Worm (Caenorhabditis elegans) whole organism, L2 larva: ENCODE data around the gene dmsr-12.

ENCODE experiments used
- F13H6.1 ChIP-seq: sonication (generic microtip); optimal IDR thresholded peaks from 2 replicates; lab custom pipeline; 2016; ENCODE audit warnings: missing genetic modification characterization, missing compliant biosample characterization
- lin-13 ChIP-seq: fragments of 150-350 bp; optimal IDR thresholded peaks from 2 replicates; lab custom pipeline; 2014; ENCODE audit warnings: missing biosample characterization, missing genetic modification reagents, missing genetic modification characterization
- nhr-12 ChIP-seq: fragments of 150-350 bp; optimal IDR thresholded peaks from 2 replicates; lab custom pipeline; 2014; ENCODE audit warnings: missing biosample characterization, missing genetic modification characterization
- sma-3 ChIP-seq: sonication (generic microtip); optimal IDR thresholded peaks from 2 replicates; lab custom pipeline; 2016; ENCODE audit warnings: missing genetic modification reagents, missing genetic modification characterization, missing compliant biosample characterization
- zag-1 ChIP-seq: fragments of 150-350 bp; optimal IDR thresholded peaks from 2 replicates; lab custom pipeline; 2014; ENCODE audit warnings: missing biosample characterization, missing genetic modification characterization
- ztf-4 ChIP-seq: fragments of 150-350 bp; optimal IDR thresholded peaks from 2 replicates; lab custom pipeline; 2014; ENCODE audit warnings: missing biosample characterization, missing genetic modification characterization

- TF ChIP-seq ztf-4 (tag; lab: Kevin White, UChicago) (no peak), nhr-12 (tag; lab: Kevin White, UChicago) (no peak), lin-13 (GFP tag; lab: Kevin White, UChicago) (no peak), F13H6.1 (tag; lab: Kevin White, UChicago) (no peak), zag-1 (tag; lab: Kevin White, UChicago) (no peak), sma-3 (GFP tag; lab: Kevin White, UChicago) (no peak)
These were observed 25.3 kb upstream of the dmsr-12 start for ce11 chrV:6831539-6831938.
